Worm (Caenorhabditis elegans): ENCODE data around the gene stg-2.

DNA sequence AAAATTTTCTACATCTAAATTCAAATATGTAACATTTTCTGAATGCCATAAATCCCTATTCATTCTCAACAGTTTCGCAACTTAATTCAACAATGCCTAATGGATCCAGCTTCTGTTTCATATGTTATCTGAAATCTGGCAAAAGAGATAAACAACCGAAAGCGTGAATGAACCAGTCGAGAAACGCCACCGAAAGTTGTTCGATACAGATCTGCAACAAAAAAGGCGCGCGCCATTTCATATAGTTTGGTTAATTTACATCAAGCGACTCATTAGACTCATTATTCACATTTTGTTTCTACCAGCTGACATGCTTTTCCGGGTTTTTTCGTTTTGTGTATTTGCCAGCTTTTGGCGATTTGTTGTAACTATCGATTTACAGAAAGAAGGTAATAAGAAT is 37.9 kb upstream of the stg-2 start, which contains the start of gene K09E2.1:
- TF ChIP-seq fkh-10 (GFP tag; optimal IDR thresholded peaks at IDR 0.05): no peak
- no peak for TF ChIP-seq ama-1 (optimal IDR thresholded peaks at IDR 0.05)
- TF ChIP-seq spr-1 (tag; optimal IDR thresholded peaks at IDR 0.05): no peak
- no peak for TF ChIP-seq aly-2 (tag; optimal IDR thresholded peaks at IDR 0.05)
- no peak for TF ChIP-seq jun-1 (tag; optimal IDR thresholded peaks at IDR 0.05)

Measured in whole organism, L4 larva.